Worm (Caenorhabditis elegans) whole organism, L2 larva: ENCODE data around the gene ptp-3.

Source experiments
- lin-11 ChIP-seq: fragments of 150-350 bp; sonication (generic microtip); optimal IDR thresholded peaks from 2 replicates; lab custom pipeline; 2014; ENCODE audit warnings: missing biosample characterization, missing genetic modification characterization, inconsistent platforms, mixed read lengths
- lin-39 ChIP-seq: fragments of 150-350 bp; optimal IDR thresholded peaks from 2 replicates; lab custom pipeline; 2014; ENCODE audit warnings: missing biosample characterization, missing genetic modification reagents, missing genetic modification characterization

- TF ChIP-seq lin-39 (tag; lab: Kevin White, UChicago) (no peak), lin-11 (tag; lab: Kevin White, UChicago) (no peak)
Observed at ce11 chrII:10989180-10989579, 13.8 kb downstream of the ptp-3 start.
